Worm (Caenorhabditis elegans): ENCODE data around the gene arrd-26.

- TF ChIP-seq cnd-1 (tag; optimal IDR thresholded peaks at IDR 0.05) (no peak), nhr-28 (tag; optimal IDR thresholded peaks at IDR 0.05) (no peak), nhr-237 (tag; optimal IDR thresholded peaks at IDR 0.05) (no peak), sem-2 (GFP tag; optimal IDR thresholded peaks at IDR 0.05) (no peak)
Observed at ce11 chrIV:2059011-2059410, 7.0 kb upstream of the arrd-26 start, which contains the start of gene R05C11.2.
